Worm (Caenorhabditis elegans) whole organism, L1 larva: ENCODE results near the gene T22B7.22.

Experiments used
- C04F5.9 ChIP-seq: sonication (generic microtip); optimal IDR thresholded peaks from 2 replicates; lab custom pipeline; 2016; ENCODE audit warnings: missing genetic modification characterization, missing compliant biosample characterization
- C16A3.4 ChIP-seq: fragments of 150-350 bp; optimal IDR thresholded peaks from 2 replicates; lab custom pipeline; 2014; ENCODE audit warnings: missing biosample characterization, missing genetic modification characterization
- Y116A8C.19 ChIP-seq: sonication (generic microtip); optimal IDR thresholded peaks from 2 replicates; lab custom pipeline; 2016; ENCODE audit warnings: missing compliant biosample characterization, missing genetic modification characterization, borderline replicate concordance
- aly-2 ChIP-seq: fragments of 150-350 bp; optimal IDR thresholded peaks from 2 replicates; lab custom pipeline; 2014; ENCODE audit warnings: missing biosample characterization, missing genetic modification characterization
- ceh-63 ChIP-seq: fragments of 200-800 bp; sonication (Bioruptor generic); optimal IDR thresholded peaks from 2 replicates; lab custom pipeline; 2018; ENCODE audit warnings: mild to moderate bottlenecking, missing genetic modification characterization, missing compliant biosample characterization
- ceh-8 ChIP-seq: fragments of 200-800 bp; sonication (Bioruptor generic); optimal IDR thresholded peaks from 2 replicates; lab custom pipeline; 2018; ENCODE audit warnings: mild to moderate bottlenecking, missing genetic modification characterization, moderate library complexity, missing compliant biosample characterization
- ceh-88 ChIP-seq: fragments of 200-800 bp; sonication (Bioruptor generic); IDR thresholded peaks from 2 replicates; pipeline ENCODE4 v1.3.6; 2022; ENCODE audit warnings: missing genetic modification characterization, missing compliant biosample characterization
- ceh-90 ChIP-seq: sonication (generic microtip); optimal IDR thresholded peaks from 2 replicates; lab custom pipeline; 2016; ENCODE audit warnings: missing genetic modification characterization, missing compliant biosample characterization
- ces-1 ChIP-seq: fragments of 150-350 bp; optimal IDR thresholded peaks from 2 replicates; lab custom pipeline; 2014; ENCODE audit warnings: missing biosample characterization, missing genetic modification reagents, missing genetic modification characterization
- dsc-1 ChIP-seq: sonication (generic microtip); optimal IDR thresholded peaks from 2 replicates; lab custom pipeline; 2016; ENCODE audit warnings: mild to moderate bottlenecking, missing genetic modification characterization, missing compliant biosample characterization
- efl-1 ChIP-seq, 4 experiments: fragments of 150-350 bp; optimal IDR thresholded peaks in 3 of 4; peaks in 1 of 4; 1 replicate in 1 of 4; 2 replicates in 3 of 4; lab custom pipeline; 2014; ENCODE audit warnings: missing biosample characterization in 2 of 4, missing genetic modification characterization in 2 of 4, missing genetic modification reagents in 2 of 4
- efl-3 ChIP-seq: fragments of 200-800 bp; sonication (Bioruptor generic); optimal IDR thresholded peaks from 2 replicates; lab custom pipeline; 2018; ENCODE audit warnings: mild to moderate bottlenecking, missing genetic modification characterization, missing compliant biosample characterization
- egl-13 ChIP-seq: sonication (generic microtip); optimal IDR thresholded peaks from 2 replicates; lab custom pipeline; 2016; ENCODE audit warnings: missing genotype, missing genetic modification reagents, missing genetic modification characterization, missing compliant biosample characterization
- ets-5 ChIP-seq: fragments of 200-800 bp; sonication (Bioruptor generic); IDR thresholded peaks from 2 replicates; pipeline ENCODE4 v1.3.6; 2022; ENCODE audit warnings: missing genetic modification characterization, missing compliant biosample characterization
- fkh-10 ChIP-seq: sonication (generic microtip); optimal IDR thresholded peaks from 2 replicates; lab custom pipeline; 2017; ENCODE audit warnings: missing biosample characterization, missing genetic modification reagents, missing genetic modification characterization
- grh-1 ChIP-seq: fragments of 200-800 bp; sonication (Bioruptor generic); IDR thresholded peaks from 2 replicates; pipeline ENCODE4 v1.3.6; 2022; ENCODE audit warnings: missing genetic modification reagents, missing genetic modification characterization, missing compliant biosample characterization
- hpl-2 ChIP-seq: fragments of 150-350 bp; optimal IDR thresholded peaks from 2 replicates; lab custom pipeline; 2014; ENCODE audit warnings: missing biosample characterization, missing genetic modification reagents, missing genetic modification characterization
- irx-1 ChIP-seq: sonication (generic microtip); optimal IDR thresholded peaks from 2 replicates; lab custom pipeline; 2016; ENCODE audit warnings: missing genetic modification characterization, missing compliant biosample characterization
- lin-13 ChIP-seq: fragments of 150-350 bp; optimal IDR thresholded peaks from 2 replicates; lab custom pipeline; 2014; ENCODE audit warnings: missing biosample characterization, missing genetic modification reagents, missing genetic modification characterization
- lin-14 ChIP-seq: fragments of 200-800 bp; sonication (Bioruptor generic); optimal IDR thresholded peaks from 2 replicates; lab custom pipeline; 2018; ENCODE audit warnings: mild to moderate bottlenecking, missing genetic modification characterization, moderate library complexity, missing compliant biosample characterization
- lin-15B ChIP-seq: fragments of 150-350 bp; sonication (generic microtip); optimal IDR thresholded peaks from 3 replicates; lab custom pipeline; 2014; ENCODE audit warnings: missing biosample characterization, missing genetic modification characterization
- lin-35 ChIP-seq, 2 experiments: fragments of 150-350 bp; optimal IDR thresholded peaks; 2 replicates each; lab custom pipeline; 2014; ENCODE audit warnings: missing biosample characterization in 2 of 2, missing genetic modification characterization in 2 of 2, missing genetic modification reagents in 2 of 2
- lin-39 ChIP-seq: fragments of 150-350 bp; optimal IDR thresholded peaks from 2 replicates; lab custom pipeline; 2014; ENCODE audit warnings: missing biosample characterization, missing genetic modification reagents, missing genetic modification characterization
- lir-3 ChIP-seq: sonication (generic microtip); optimal IDR thresholded peaks from 2 replicates; lab custom pipeline; 2016; ENCODE audit warnings: mild to moderate bottlenecking, missing genetic modification characterization, moderate library complexity, missing compliant biosample characterization; ENCODE audit not compliant: poor library complexity
- lsy-2 ChIP-seq, 2 experiments: fragments of 150-350 bp; optimal IDR thresholded peaks; 2 replicates each; lab custom pipeline; 2014; ENCODE audit warnings: missing biosample characterization in 2 of 2, missing genetic modification characterization in 2 of 2
- mab-9 ChIP-seq: fragments of 200-800 bp; sonication (Bioruptor generic); IDR thresholded peaks from 2 replicates; pipeline ENCODE4 v1.3.6; 2022; ENCODE audit warnings: missing genetic modification reagents, missing genetic modification characterization, missing compliant biosample characterization
- mdl-1 ChIP-seq, 2 experiments: fragments of 150-350 bp; optimal IDR thresholded peaks; 2 replicates each; lab custom pipeline; 2014 to 2017; ENCODE audit warnings: missing biosample characterization in 2 of 2, missing genetic modification characterization in 2 of 2, inconsistent platforms in 1 of 2
- mef-2 ChIP-seq: fragments of 150-350 bp; optimal IDR thresholded peaks from 2 replicates; lab custom pipeline; 2014; ENCODE audit warnings: missing biosample characterization, missing genetic modification characterization
- mep-1 ChIP-seq: fragments of 150-350 bp; optimal IDR thresholded peaks from 2 replicates; lab custom pipeline; 2014; ENCODE audit warnings: missing biosample characterization, missing genetic modification characterization
- nhr-19 ChIP-seq: fragments of 200-800 bp; sonication (Bioruptor generic); conservative IDR thresholded peaks from 2 replicates; pipeline ENCODE4 v1.3.6; 2022; ENCODE audit warnings: missing genetic modification characterization, missing compliant biosample characterization
- nhr-20 ChIP-seq: sonication (generic microtip); optimal IDR thresholded peaks from 2 replicates; lab custom pipeline; 2016; ENCODE audit warnings: mild to moderate bottlenecking, missing genetic modification characterization, missing compliant biosample characterization
- nhr-237 ChIP-seq: fragments of 150-350 bp; optimal IDR thresholded peaks from 2 replicates; lab custom pipeline; 2014; ENCODE audit warnings: missing biosample characterization, missing genetic modification characterization
- nhr-28 ChIP-seq: fragments of 150-350 bp; optimal IDR thresholded peaks from 2 replicates; lab custom pipeline; 2014; ENCODE audit warnings: missing biosample characterization, missing genetic modification characterization
- nhr-47 ChIP-seq: sonication (generic microtip); optimal IDR thresholded peaks from 2 replicates; lab custom pipeline; 2016; ENCODE audit warnings: mild to moderate bottlenecking, missing genetic modification characterization, moderate library complexity, missing compliant biosample characterization
- nhr-76 ChIP-seq: sonication (generic microtip); optimal IDR thresholded peaks from 2 replicates; lab custom pipeline; 2017; ENCODE audit warnings: missing biosample characterization, missing genetic modification characterization
- nhr-77 ChIP-seq: fragments of 150-350 bp; optimal IDR thresholded peaks from 2 replicates; lab custom pipeline; 2014; ENCODE audit warnings: missing biosample characterization, missing genetic modification characterization
- nhr-85 ChIP-seq: sonication (generic microtip); peaks from one replicate; lab custom pipeline; 2016; ENCODE audit warnings: missing genetic modification characterization, inconsistent platforms, missing compliant biosample characterization
- nhr-90 ChIP-seq: sonication (generic microtip); optimal IDR thresholded peaks from 2 replicates; lab custom pipeline; 2016; ENCODE audit warnings: mild to moderate bottlenecking, missing genetic modification characterization, missing compliant biosample characterization; ENCODE audit not compliant: poor library complexity
- pag-3 ChIP-seq: sonication (generic microtip); optimal IDR thresholded peaks from 2 replicates; lab custom pipeline; 2017; ENCODE audit warnings: missing genetic modification characterization, mild to moderate bottlenecking, missing compliant biosample characterization, antibody characterized with exemption, borderline replicate concordance; ENCODE audit not compliant: insufficient read depth
- rnt-1 ChIP-seq: sonication (generic microtip); optimal IDR thresholded peaks from 2 replicates; lab custom pipeline; 2016; ENCODE audit warnings: mild to moderate bottlenecking, missing genetic modification characterization, moderate library complexity, missing compliant biosample characterization
- skn-1 ChIP-seq: fragments of 150-350 bp; optimal IDR thresholded peaks from 2 replicates; lab custom pipeline; 2014; ENCODE audit warnings: missing biosample characterization, missing genetic modification characterization
- snu-23 ChIP-seq: sonication (generic microtip); optimal IDR thresholded peaks from 2 replicates; lab custom pipeline; 2016; ENCODE audit warnings: missing genetic modification characterization, missing compliant biosample characterization
- sup-37 ChIP-seq: fragments of 200-800 bp; sonication (Bioruptor generic); optimal IDR thresholded peaks from 2 replicates; lab custom pipeline; 2018; ENCODE audit warnings: mild to moderate bottlenecking, missing genetic modification characterization, missing compliant biosample characterization
- tbx-2 ChIP-seq: sonication (generic microtip); optimal IDR thresholded peaks from 2 replicates; lab custom pipeline; 2016; ENCODE audit warnings: missing genetic modification characterization, missing compliant biosample characterization
- unc-130 ChIP-seq: fragments of 150-350 bp; optimal IDR thresholded peaks from 2 replicates; lab custom pipeline; 2017; ENCODE audit warnings: missing biosample characterization, missing genetic modification characterization, inconsistent platforms
- unc-62 ChIP-seq: fragments of 150-350 bp; optimal IDR thresholded peaks from 2 replicates; lab custom pipeline; 2014; ENCODE audit warnings: missing biosample characterization, missing genetic modification reagents, missing genetic modification characterization
- unc-86 ChIP-seq: sonication (generic microtip); optimal IDR thresholded peaks from 2 replicates; lab custom pipeline; 2016; ENCODE audit warnings: missing genetic modification characterization, missing compliant biosample characterization
- unc-98 ChIP-seq: fragments of 200-800 bp; sonication (Bioruptor generic); IDR thresholded peaks from 2 replicates; pipeline ENCODE4 v1.3.6; 2022; ENCODE audit warnings: missing genetic modification characterization, missing compliant biosample characterization
- ztf-4 ChIP-seq: fragments of 150-350 bp; optimal IDR thresholded peaks from 2 replicates; lab custom pipeline; 2014; ENCODE audit warnings: missing biosample characterization, missing genetic modification characterization

T22B7.22 gene

ce11 chrX:5621793-5622192 is 38.0 kb upstream of the T22B7.22 start:
- TF ChIP-seq fkh-10 (GFP tag; lab: Kevin White, UChicago) (no peak), lin-14 (GFP tag; lab: Kevin White, UChicago) (no peak), nhr-47 (tag; lab: Kevin White, UChicago) (no peak), dsc-1 (tag; lab: Kevin White, UChicago) (no peak), nhr-77 (tag; lab: Kevin White, UChicago) (no peak), snu-23 (GFP tag; lab: Kevin White, UChicago) (no peak), Y116A8C.19 (no peak), C04F5.9 (tag; lab: Kevin White, UChicago) (no peak), ceh-90 (tag; lab: Kevin White, UChicago) (no peak), unc-130 (tag; lab: Kevin White, UChicago) (no peak)

ce11 chrX:5628432-5628977 is 31.3 kb upstream of the T22B7.22 start:
- no peak for TF ChIP-seq pag-3
- no peak for TF ChIP-seq irx-1 (tag; lab: Kevin White, UChicago)
- TF ChIP-seq snu-23 (GFP tag; lab: Kevin White, UChicago): peak; percentile 25
- TF ChIP-seq hpl-2 (GFP tag; lab: Kevin White, UChicago): no peak
- TF ChIP-seq nhr-28: no peak
- no peak for TF ChIP-seq lin-39 (tag; lab: Kevin White, UChicago)
- no peak for TF ChIP-seq C04F5.9 (tag; lab: Kevin White, UChicago)
- no peak for TF ChIP-seq rnt-1 (tag; lab: Kevin White, UChicago)
- TF ChIP-seq lin-13 (GFP tag; lab: Kevin White, UChicago): no peak
- no peak for TF ChIP-seq lin-15B (tag; lab: Kevin White, UChicago)
- no peak for TF ChIP-seq lir-3 (tag; lab: Kevin White, UChicago)
- TF ChIP-seq nhr-76 (tag; lab: Kevin White, UChicago): no peak
- no peak for TF ChIP-seq ztf-4 (tag; lab: Kevin White, UChicago)
- peak; percentile 19; the same call in 1 of the 2 replicates for TF ChIP-seq nhr-19 (GFP tag; lab: Robert Waterston, UW)
- TF ChIP-seq mep-1 (tag; lab: Kevin White, UChicago): no peak
- TF ChIP-seq efl-1 (optimal IDR thresholded peaks at IDR 0.05; lab: Kevin White, UChicago): no peak
- TF ChIP-seq efl-1 (GFP tag; optimal IDR thresholded peaks at IDR 0.05 in 1 of 2; lab: Kevin White, UChicago): peak in 1 of 2 experiments; percentile 76
- TF ChIP-seq unc-98 (GFP tag; lab: Robert Waterston, UW): no peak
- no peak for TF ChIP-seq ets-5 (GFP tag; lab: Robert Waterston, UW)
- TF ChIP-seq nhr-85 (tag; lab: Kevin White, UChicago): peak; percentile 82
- TF ChIP-seq Y116A8C.19: no peak
- TF ChIP-seq unc-62 (GFP tag; lab: Kevin White, UChicago): no peak
- TF ChIP-seq ces-1: no peak
- no peak for TF ChIP-seq C16A3.4 (tag; lab: Kevin White, UChicago)
- no peak for TF ChIP-seq lsy-2 (tag; optimal IDR thresholded peaks at IDR 0.05; lab: Kevin White, UChicago)
- peak; percentile 20 for TF ChIP-seq tbx-2 (tag; lab: Kevin White, UChicago)
- no peak for TF ChIP-seq nhr-237 (tag; lab: Kevin White, UChicago)
- no peak for TF ChIP-seq skn-1 (tag; lab: Kevin White, UChicago)
- peak; percentile 39 for TF ChIP-seq lin-14 (GFP tag; lab: Kevin White, UChicago)
- no peak for TF ChIP-seq efl-3 (GFP tag; lab: Kevin White, UChicago)
- no peak for TF ChIP-seq unc-86
- TF ChIP-seq nhr-90 (tag; lab: Kevin White, UChicago): peak; percentile 27
- TF ChIP-seq sup-37 (GFP tag; lab: Kevin White, UChicago): no peak
- TF ChIP-seq egl-13 (tag; lab: Kevin White, UChicago): no peak
- TF ChIP-seq nhr-77 (tag; lab: Kevin White, UChicago): peak; percentile 7
- TF ChIP-seq grh-1 (GFP tag; lab: Robert Waterston, UW): peak; percentile 27; the same call in 1 of the 2 replicates
- peak; percentile 76 for TF ChIP-seq nhr-20 (tag; lab: Kevin White, UChicago)
- TF ChIP-seq nhr-47 (tag; lab: Kevin White, UChicago): no peak
- TF ChIP-seq mef-2 (tag; lab: Kevin White, UChicago): no peak
- TF ChIP-seq ceh-8 (GFP tag; lab: Kevin White, UChicago): no peak
- TF ChIP-seq ceh-63 (GFP tag; lab: Kevin White, UChicago): no peak
- TF ChIP-seq mdl-1 (tag; optimal IDR thresholded peaks at IDR 0.05; lab: Kevin White, UChicago): peak in 1 of 2 experiments; percentile 61
- TF ChIP-seq aly-2 (tag; lab: Kevin White, UChicago): no peak
- no peak for TF ChIP-seq mab-9 (GFP tag; lab: Robert Waterston, UW)
- peak in 1 of 2 experiments; percentile 15 for TF ChIP-seq lin-35 (GFP tag; optimal IDR thresholded peaks at IDR 0.05; lab: Kevin White, UChicago)
- TF ChIP-seq ceh-88: no peak
